Fruit fly (Drosophila melanogaster) whole organism, embryonic: ENCODE data around the gene CG3091.

ENCODE experiments used
- Antp ChIP-seq: fragments of 200-800 bp; sonication (Bioruptor generic); optimal IDR thresholded peaks from 3 replicates; lab custom pipeline; 2016; ENCODE audit warnings: missing biosample characterization, missing genetic modification characterization
- BEAF-32 ChIP-seq: fragments of 200-800 bp; sonication (Bioruptor generic); optimal IDR thresholded peaks from 3 replicates; lab custom pipeline; 2017; ENCODE audit warnings: missing biosample characterization, missing genetic modification characterization, mild to moderate bottlenecking, moderate library complexity, missing genetic modification reagents
- C15 ChIP-seq: fragments of 200-800 bp; sonication (Bioruptor generic); IDR thresholded peaks from 3 replicates; pipeline ENCODE4 v1.3.6; 2022; ENCODE audit warnings: missing biosample characterization, missing genetic modification characterization
- CG10274 ChIP-seq: fragments of 200-800 bp; sonication (Bioruptor generic); optimal IDR thresholded peaks from 3 replicates; lab custom pipeline; 2017; ENCODE audit warnings: missing biosample characterization, mild to moderate bottlenecking, missing genetic modification characterization
- CG12299 ChIP-seq: fragments of 200-800 bp; sonication (Bioruptor generic); optimal IDR thresholded peaks from 2 replicates; lab custom pipeline; 2018; ENCODE audit warnings: missing biosample characterization, mild to moderate bottlenecking, missing genetic modification characterization
- CG12769 ChIP-seq: fragments of 200-800 bp; sonication (Bioruptor generic); optimal IDR thresholded peaks from 2 replicates; lab custom pipeline; 2019; ENCODE audit warnings: missing biosample characterization, mild to moderate bottlenecking, missing genetic modification characterization, moderate library complexity
- CG12942 ChIP-seq: fragments of 200-800 bp; sonication (Bioruptor generic); optimal IDR thresholded peaks from 3 replicates; lab custom pipeline; 2016; ENCODE audit warnings: missing biosample characterization, missing genetic modification characterization
- CG14014 ChIP-seq: fragments of 200-800 bp; sonication (Bioruptor generic); IDR thresholded peaks from 2 replicates; pipeline ENCODE4 v1.3.6; 2022; ENCODE audit warnings: missing biosample characterization, missing genetic modification characterization
- CG15601 ChIP-seq: fragments of 200-800 bp; sonication (Bioruptor generic); optimal IDR thresholded peaks from 3 replicates; lab custom pipeline; 2019; ENCODE audit warnings: missing biosample characterization, mild to moderate bottlenecking, missing genetic modification characterization, moderate library complexity
- CG15696 ChIP-seq: fragments of 200-800 bp; sonication (Bioruptor generic); optimal IDR thresholded peaks from 2 replicates; lab custom pipeline; 2019; ENCODE audit warnings: missing biosample characterization, mild to moderate bottlenecking, missing genetic modification characterization, moderate library complexity
- CG17385 ChIP-seq: fragments of 200-800 bp; sonication (Bioruptor generic); optimal IDR thresholded peaks from 3 replicates; lab custom pipeline; 2018; ENCODE audit warnings: missing biosample characterization, mild to moderate bottlenecking, missing genetic modification characterization
- CG18011 ChIP-seq: fragments of 200-800 bp; sonication (Bioruptor generic); optimal IDR thresholded peaks from 2 replicates; lab custom pipeline; 2017; ENCODE audit warnings: missing biosample characterization, missing genetic modification characterization, mild to moderate bottlenecking, moderate library complexity, missing genotype
- CG1832 ChIP-seq: fragments of 200-800 bp; sonication (Bioruptor generic); optimal IDR thresholded peaks from 2 replicates; lab custom pipeline; 2017; ENCODE audit warnings: missing biosample characterization, mild to moderate bottlenecking, missing genetic modification characterization, inconsistent platforms
- CG18599 ChIP-seq: fragments of 200-800 bp; sonication (Bioruptor generic); optimal IDR thresholded peaks from 3 replicates; lab custom pipeline; 2017; ENCODE audit warnings: missing biosample characterization, missing genetic modification characterization, mild to moderate bottlenecking, moderate library complexity, missing genetic modification reagents
- CG18764 ChIP-seq: fragments of 200-800 bp; sonication (Bioruptor generic); optimal IDR thresholded peaks from 3 replicates; lab custom pipeline; 2016; ENCODE audit warnings: missing biosample characterization, missing genetic modification characterization
- CG2678 ChIP-seq: fragments of 200-800 bp; sonication (Bioruptor generic); optimal IDR thresholded peaks from 3 replicates; lab custom pipeline; 2019; ENCODE audit warnings: missing biosample characterization, mild to moderate bottlenecking, missing genetic modification characterization, moderate library complexity
- CG31388 ChIP-seq: fragments of 200-800 bp; sonication (Bioruptor generic); optimal IDR thresholded peaks from 2 replicates; lab custom pipeline; 2016; ENCODE audit warnings: missing biosample characterization, missing genetic modification characterization
- CG3995 ChIP-seq: fragments of 200-800 bp; sonication (Bioruptor generic); optimal IDR thresholded peaks from 3 replicates; lab custom pipeline; 2016; ENCODE audit warnings: missing biosample characterization, missing genetic modification characterization
- CG42726 ChIP-seq: fragments of 200-800 bp; sonication (Bioruptor generic); IDR thresholded peaks from 2 replicates; pipeline ENCODE4 v1.3.6; 2022; ENCODE audit warnings: missing biosample characterization, missing genetic modification characterization; ENCODE audit not compliant: partially characterized antibody
- CG6654 ChIP-seq: fragments of 200-800 bp; sonication (Bioruptor generic); optimal IDR thresholded peaks from 2 replicates; lab custom pipeline; 2017; ENCODE audit warnings: missing biosample characterization, mild to moderate bottlenecking, missing genetic modification characterization
- CG6683 ChIP-seq: fragments of 200-800 bp; sonication (Bioruptor generic); optimal IDR thresholded peaks from 2 replicates; lab custom pipeline; 2017; ENCODE audit warnings: missing biosample characterization, mild to moderate bottlenecking, missing genetic modification characterization, missing genetic modification reagents
- CG6689 ChIP-seq: fragments of 200-800 bp; sonication (Bioruptor generic); IDR thresholded peaks from 2 replicates; pipeline ENCODE4 v1.3.6; 2022; ENCODE audit warnings: missing biosample characterization, missing genetic modification characterization
- CG9215 ChIP-seq: fragments of 200-800 bp; sonication (Bioruptor generic); IDR thresholded peaks from 2 replicates; pipeline ENCODE4 v1.3.6; 2022; ENCODE audit warnings: missing biosample characterization, missing genetic modification characterization
- CG9876 ChIP-seq: fragments of 200-800 bp; sonication (Bioruptor generic); optimal IDR thresholded peaks from 2 replicates; lab custom pipeline; 2016; ENCODE audit warnings: missing biosample characterization, missing genetic modification characterization
- Dad ChIP-seq: fragments of 200-800 bp; sonication (Bioruptor generic); optimal IDR thresholded peaks from 3 replicates; lab custom pipeline; 2016; ENCODE audit warnings: missing biosample characterization, missing genetic modification characterization
- Dref ChIP-seq: fragments of 200-800 bp; sonication (Bioruptor generic); IDR thresholded peaks from 2 replicates; pipeline ENCODE4 v1.3.6; 2022; ENCODE audit warnings: missing biosample characterization, missing genetic modification characterization
- Ets97D ChIP-seq: fragments of 200-800 bp; sonication (Bioruptor generic); optimal IDR thresholded peaks from 3 replicates; lab custom pipeline; 2016; ENCODE audit warnings: missing biosample characterization, missing genetic modification characterization
- HLH3B ChIP-seq: fragments of 200-800 bp; sonication (Bioruptor generic); IDR thresholded peaks from 2 replicates; pipeline ENCODE4 v1.3.6; 2022; ENCODE audit warnings: missing biosample characterization, missing genetic modification characterization
- Hand ChIP-seq: fragments of 200-800 bp; sonication (Bioruptor generic); optimal IDR thresholded peaks from 2 replicates; lab custom pipeline; 2017; ENCODE audit warnings: mild to moderate bottlenecking, missing biosample characterization, missing genetic modification reagents, missing genetic modification characterization
- Hmr ChIP-seq: fragments of 200-800 bp; sonication (Bioruptor generic); optimal IDR thresholded peaks from 3 replicates; lab custom pipeline; 2017; ENCODE audit warnings: mild to moderate bottlenecking, missing biosample characterization, missing genetic modification reagents, missing genetic modification characterization
- Med ChIP-seq: fragments of 200-800 bp; sonication (Bioruptor generic); peaks from one replicate; lab custom pipeline; 2016; ENCODE audit warnings: missing biosample characterization, missing genetic modification characterization, mild to moderate bottlenecking, inconsistent platforms, moderate library complexity
- NK7.1 ChIP-seq: fragments of 200-800 bp; sonication (Bioruptor generic); optimal IDR thresholded peaks from 3 replicates; lab custom pipeline; 2016; ENCODE audit warnings: missing biosample characterization, missing genetic modification characterization
- Nf-YC ChIP-seq: fragments of 200-800 bp; optimal IDR thresholded peaks from 3 replicates; lab custom pipeline; 2019; ENCODE audit warnings: missing biosample characterization, mild to moderate bottlenecking, missing genetic modification characterization, moderate library complexity
- Rfx ChIP-seq: fragments of 200-800 bp; sonication (Bioruptor generic); IDR thresholded peaks from 2 replicates; pipeline ENCODE4 v1.3.6; 2022; ENCODE audit warnings: missing biosample characterization, missing genetic modification characterization
- Sox100B ChIP-seq: fragments of 200-800 bp; sonication (Bioruptor generic); optimal IDR thresholded peaks from 3 replicates; lab custom pipeline; 2018; ENCODE audit warnings: missing biosample characterization, mild to moderate bottlenecking, missing genetic modification characterization
- ab ChIP-seq: fragments of 200-800 bp; sonication (Bioruptor generic); optimal IDR thresholded peaks from 2 replicates; lab custom pipeline; 2016; ENCODE audit warnings: missing biosample characterization, missing genetic modification characterization
- bbx ChIP-seq: fragments of 200-800 bp; sonication (Bioruptor generic); IDR thresholded peaks from 2 replicates; pipeline ENCODE4 v1.3.6; 2022; ENCODE audit warnings: missing biosample characterization, missing genetic modification characterization; ENCODE audit not compliant: partially characterized antibody
- btn ChIP-seq: fragments of 200-800 bp; sonication (Bioruptor generic); optimal IDR thresholded peaks from 2 replicates; lab custom pipeline; 2016; ENCODE audit warnings: missing biosample characterization, missing genetic modification characterization
- da ChIP-seq: fragments of 200-800 bp; sonication (Bioruptor generic); optimal IDR thresholded peaks from 2 replicates; lab custom pipeline; 2016; ENCODE audit warnings: missing biosample characterization, missing genetic modification characterization
- en ChIP-seq: fragments of 200-800 bp; sonication (Bioruptor generic); optimal IDR thresholded peaks from 2 replicates; lab custom pipeline; 2016; ENCODE audit warnings: missing biosample characterization, missing genetic modification characterization
- exex ChIP-seq: fragments of 200-800 bp; sonication (Bioruptor generic); optimal IDR thresholded peaks from 4 replicates; lab custom pipeline; 2018; ENCODE audit warnings: missing biosample characterization, mild to moderate bottlenecking, missing genetic modification characterization, moderate library complexity
- jing ChIP-seq: fragments of 200-800 bp; sonication (Bioruptor generic); optimal IDR thresholded peaks from 2 replicates; lab custom pipeline; 2018; ENCODE audit warnings: missing biosample characterization, mild to moderate bottlenecking, missing genetic modification characterization
- jumu ChIP-seq: fragments of 200-800 bp; sonication (Bioruptor generic); optimal IDR thresholded peaks from 3 replicates; lab custom pipeline; 2016; ENCODE audit warnings: missing biosample characterization, missing genetic modification characterization
- ranshi ChIP-seq: fragments of 200-800 bp; sonication (Bioruptor generic); IDR thresholded peaks from 2 replicates; pipeline ENCODE4 v1.3.6; 2022; ENCODE audit warnings: missing biosample characterization, missing genetic modification characterization
- rib ChIP-seq: fragments of 200-800 bp; sonication (Bioruptor generic); IDR thresholded peaks from 2 replicates; pipeline ENCODE4 v1.3.6; 2022; ENCODE audit warnings: missing biosample characterization, missing genetic modification characterization
- sim ChIP-seq: fragments of 200-800 bp; sonication (Bioruptor generic); IDR thresholded peaks from 2 replicates; pipeline ENCODE4 v1.3.6; 2022; ENCODE audit warnings: missing biosample characterization, missing genetic modification characterization
- tap ChIP-seq: fragments of 200-800 bp; optimal IDR thresholded peaks from 3 replicates; lab custom pipeline; 2019; ENCODE audit warnings: missing biosample characterization, mild to moderate bottlenecking, missing genetic modification characterization, moderate library complexity
- tna ChIP-seq: fragments of 200-800 bp; sonication (Bioruptor generic); IDR thresholded peaks from 2 replicates; pipeline ENCODE4 v1.3.6; 2022; ENCODE audit warnings: missing biosample characterization, missing genetic modification characterization; ENCODE audit not compliant: partially characterized antibody
- wor ChIP-seq: fragments of 200-800 bp; sonication (Bioruptor generic); IDR thresholded peaks from 2 replicates; pipeline ENCODE4 v1.3.6; 2022; ENCODE audit warnings: missing biosample characterization, missing genetic modification characterization

CG3091 gene

dm6 chrX:2297428-2298200 is 43.6 kb upstream of the CG3091 start (continued):
- TF ChIP-seq CG2678 (tag; lab: Kevin White, UChicago) = peak; percentile 99
- peak; percentile 94 for TF ChIP-seq CG10274 (GFP tag; lab: Kevin White, UChicago)
- TF ChIP-seq CG1832 (GFP tag; lab: Kevin White, UChicago) = no peak
- TF ChIP-seq Ets97D (GFP tag; lab: Kevin White, UChicago) = peak; percentile 93
- TF ChIP-seq tna (GFP tag; lab: Robert Waterston, UW) = no peak
- peak; percentile 89 for TF ChIP-seq exex (tag; lab: Kevin White, UChicago)
- no peak for TF ChIP-seq CG42726 (GFP tag; lab: Robert Waterston, UW)
- TF ChIP-seq Hmr (GFP tag; lab: Kevin White, UChicago) = peak; percentile 98
- peak; percentile 97 for TF ChIP-seq ab (GFP tag; lab: Kevin White, UChicago)
- TF ChIP-seq CG18764 (GFP tag; lab: Kevin White, UChicago) = peak; percentile 98
- peak; percentile 99 for TF ChIP-seq CG12942 (GFP tag; lab: Kevin White, UChicago)
- peak; percentile 85 for TF ChIP-seq Nf-YC (tag; lab: Kevin White, UChicago)
- TF ChIP-seq CG9876 (GFP tag; lab: Kevin White, UChicago) = peak; percentile 98
- TF ChIP-seq CG18011 (GFP tag; lab: Kevin White, UChicago) = peak; percentile 88
- peak; percentile 97 for TF ChIP-seq CG31388 (GFP tag; lab: Kevin White, UChicago)
- TF ChIP-seq Med = peak; percentile 100
- TF ChIP-seq CG18599 (GFP tag; lab: Kevin White, UChicago) = peak; percentile 99
- peak; percentile 17 for TF ChIP-seq BEAF-32 (GFP tag; lab: Kevin White, UChicago)
- peak; percentile 93 for TF ChIP-seq C15 (GFP tag; lab: Robert Waterston, UW)
- peak; percentile 99 for TF ChIP-seq tap (tag; lab: Kevin White, UChicago)
- TF ChIP-seq CG3995 = peak; percentile 77
- TF ChIP-seq en = peak; percentile 98
- TF ChIP-seq rib (GFP tag; lab: Robert Waterston, UW) = peak; percentile 94
- peak; percentile 88 for TF ChIP-seq CG15696 (tag; lab: Kevin White, UChicago)
- peak; percentile 97 for TF ChIP-seq CG15601
- TF ChIP-seq Hand (GFP tag; lab: Kevin White, UChicago) = peak; percentile 97
- TF ChIP-seq Dad (GFP tag; lab: Kevin White, UChicago) = peak; percentile 99
- peak; percentile 97 for TF ChIP-seq CG17385 (GFP tag; lab: Kevin White, UChicago)
- TF ChIP-seq wor (GFP tag; lab: Robert Waterston, UW) = peak; percentile 99
- TF ChIP-seq Dref (GFP tag; lab: Robert Waterston, UW) = peak; percentile 41; the same call in 1 of the 2 replicates
- peak; percentile 98 for TF ChIP-seq jing (GFP tag; lab: Kevin White, UChicago)
- peak; percentile 99 for TF ChIP-seq ranshi (GFP tag; lab: Robert Waterston, UW)
- TF ChIP-seq da (GFP tag; lab: Kevin White, UChicago) = peak; percentile 98
- peak; percentile 97 for TF ChIP-seq CG6683 (GFP tag; lab: Kevin White, UChicago)
- TF ChIP-seq HLH3B = peak; percentile 99
- TF ChIP-seq Rfx (GFP tag; lab: Robert Waterston, UW) = peak; percentile 99
- no peak; the same call in 1 of the 2 replicates for TF ChIP-seq bbx
- peak; percentile 98 for TF ChIP-seq CG14014 (GFP tag; lab: Robert Waterston, UW)
- peak; percentile 99 for TF ChIP-seq CG12769 (tag; lab: Kevin White, UChicago)
- TF ChIP-seq Antp (GFP tag; lab: Kevin White, UChicago) = peak; percentile 100
- TF ChIP-seq jumu = peak; percentile 99
- TF ChIP-seq CG9215 = peak; percentile 95
- peak; percentile 98 for TF ChIP-seq btn (GFP tag; lab: Kevin White, UChicago)
- TF ChIP-seq CG6654 (GFP tag; lab: Kevin White, UChicago) = peak; percentile 92
- peak; percentile 93 for TF ChIP-seq sim (GFP tag; lab: Robert Waterston, UW)
- peak; percentile 97 for TF ChIP-seq NK7.1
- TF ChIP-seq CG12299 (tag; lab: Kevin White, UChicago) = peak; percentile 97
- peak; percentile 98 for TF ChIP-seq CG6689 (GFP tag; lab: Robert Waterston, UW)
- peak; percentile 97 for TF ChIP-seq Sox100B (GFP tag; lab: Kevin White, UChicago)
